Fruit fly (Drosophila melanogaster) whole organism, pupa: Measurements from ENCODE around the gene bel.

Experiments
- CG10348 ChIP-seq: fragments of 200-800 bp; sonication (Bioruptor generic); IDR thresholded peaks from 2 replicates; pipeline ENCODE4 v1.3.6; 2022; ENCODE audit warnings: missing biosample characterization, missing genetic modification characterization
- CG12605 ChIP-seq: fragments of 200-800 bp; sonication (Bioruptor generic); IDR thresholded peaks from 2 replicates; pipeline ENCODE4 v1.3.6; 2022; ENCODE audit warnings: missing biosample characterization, missing genetic modification characterization
- CG13204 ChIP-seq: fragments of 200-800 bp; sonication (Bioruptor generic); optimal IDR thresholded peaks from 2 replicates; lab custom pipeline; 2018; ENCODE audit warnings: missing biosample characterization, mild to moderate bottlenecking, missing genetic modification characterization, moderate library complexity
- CG14655 ChIP-seq: fragments of 200-800 bp; sonication (Bioruptor generic); optimal IDR thresholded peaks from 3 replicates; lab custom pipeline; 2017; ENCODE audit warnings: mild to moderate bottlenecking, missing biosample characterization, missing genetic modification reagents, missing genetic modification characterization
- CG15710 ChIP-seq: fragments of 200-800 bp; sonication (Bioruptor generic); optimal IDR thresholded peaks from 2 replicates; lab custom pipeline; 2018; ENCODE audit warnings: missing biosample characterization, mild to moderate bottlenecking, missing genetic modification characterization, moderate library complexity
- CG17806 ChIP-seq: fragments of 200-800 bp; sonication (Bioruptor generic); optimal IDR thresholded peaks from 2 replicates; lab custom pipeline; 2018; ENCODE audit warnings: missing biosample characterization, mild to moderate bottlenecking, missing genetic modification characterization, moderate library complexity
- CG32121 ChIP-seq: fragments of 200-800 bp; sonication (Bioruptor generic); IDR thresholded peaks from 2 replicates; pipeline ENCODE4 v1.3.6; 2022; ENCODE audit warnings: missing biosample characterization, missing genetic modification characterization
- CG34367 ChIP-seq: fragments of 200-800 bp; sonication (Bioruptor generic); optimal IDR thresholded peaks from 2 replicates; lab custom pipeline; 2018; ENCODE audit warnings: missing biosample characterization, mild to moderate bottlenecking, missing genetic modification characterization
- CG4496 ChIP-seq: fragments of 200-800 bp; sonication (Bioruptor generic); IDR thresholded peaks from 3 replicates; pipeline ENCODE4 v1.3.6; 2022; ENCODE audit warnings: missing biosample characterization, missing genetic modification characterization
- CG8159 ChIP-seq: fragments of 200-800 bp; sonication (Bioruptor generic); optimal IDR thresholded peaks from 3 replicates; lab custom pipeline; 2018; ENCODE audit warnings: missing biosample characterization, mild to moderate bottlenecking, missing genetic modification characterization, moderate library complexity
- CG8301 ChIP-seq: fragments of 200-800 bp; sonication (Bioruptor generic); optimal IDR thresholded peaks from 2 replicates; lab custom pipeline; 2018; ENCODE audit warnings: missing biosample characterization, mild to moderate bottlenecking, missing genetic modification characterization
- CG9948 ChIP-seq: fragments of 200-800 bp; sonication (Bioruptor generic); optimal IDR thresholded peaks from 2 replicates; lab custom pipeline; 2018; ENCODE audit warnings: missing biosample characterization, mild to moderate bottlenecking, missing genetic modification characterization, moderate library complexity
- D1 ChIP-seq: fragments of 200-800 bp; sonication (Bioruptor generic); optimal IDR thresholded peaks from 2 replicates; lab custom pipeline; 2018; ENCODE audit warnings: missing biosample characterization, mild to moderate bottlenecking, missing genetic modification characterization, moderate library complexity
- EcR ChIP-seq: fragments of 200-800 bp; sonication (Bioruptor generic); optimal IDR thresholded peaks from 3 replicates; lab custom pipeline; 2019; ENCODE audit warnings: missing biosample characterization, missing genetic modification characterization, mild to moderate bottlenecking, moderate library complexity, missing genetic modification reagents
- Ets98B ChIP-seq: fragments of 200-800 bp; sonication (Bioruptor generic); IDR thresholded peaks from 2 replicates; pipeline ENCODE4 v1.3.6; 2022; ENCODE audit warnings: missing biosample characterization, missing genetic modification characterization
- Pif1A ChIP-seq: fragments of 200-800 bp; sonication (Bioruptor generic); optimal IDR thresholded peaks from 3 replicates; lab custom pipeline; 2016; ENCODE audit warnings: missing biosample characterization, missing genetic modification characterization
- Pif1B ChIP-seq: fragments of 200-800 bp; sonication (Bioruptor generic); optimal IDR thresholded peaks from 3 replicates; lab custom pipeline; 2016; ENCODE audit warnings: missing biosample characterization, missing genetic modification characterization
- Snoo ChIP-seq: fragments of 200-800 bp; sonication (Bioruptor generic); optimal IDR thresholded peaks from 3 replicates; lab custom pipeline; 2017; ENCODE audit warnings: missing biosample characterization, mild to moderate bottlenecking, missing genetic modification characterization, inconsistent platforms
- fd96Ca ChIP-seq: fragments of 200-800 bp; sonication (Bioruptor generic); IDR thresholded peaks from 3 replicates; pipeline ENCODE4 v1.3.6; 2022; ENCODE audit warnings: missing biosample characterization, missing genetic modification characterization
- gl ChIP-seq: fragments of 200-800 bp; sonication (Bioruptor generic); optimal IDR thresholded peaks from 2 replicates; lab custom pipeline; 2018; ENCODE audit warnings: missing biosample characterization, mild to moderate bottlenecking, missing genetic modification characterization
- rn ChIP-seq: fragments of 200-800 bp; sonication (Bioruptor generic); IDR thresholded peaks from 2 replicates; pipeline ENCODE4 v1.3.6; 2022; ENCODE audit warnings: missing biosample characterization, missing genetic modification characterization

Gene bel

dm6 chr3R:8654666-8655065 is 5.9 kb downstream of the bel start, which contains the start of gene CG42489:
Gene CG42489, minus strand, starts transcription at chr3R:8654766.
- TF ChIP-seq Pif1B (GFP tag; lab: Kevin White, UChicago) (no peak), CG34367 (tag; lab: Kevin White, UChicago) (no peak), CG13204 (GFP tag; lab: Kevin White, UChicago) (no peak), CG9948 (tag; lab: Kevin White, UChicago) (no peak), EcR (GFP tag; lab: Kevin White, UChicago) (no peak), CG10348 (GFP tag; lab: Robert Waterston, UW) (no peak), CG32121 (GFP tag; lab: Robert Waterston, UW) (no peak), Snoo (tag; lab: Kevin White, UChicago) (no peak), Ets98B (GFP tag; lab: Robert Waterston, UW) (no peak), CG15710 (no peak), rn (GFP tag; lab: Robert Waterston, UW) (no peak), CG14655 (GFP tag; lab: Kevin White, UChicago) (no peak), fd96Ca (GFP tag; lab: Robert Waterston, UW) (no peak), gl (tag; lab: Kevin White, UChicago) (no peak), CG4496 (GFP tag; lab: Robert Waterston, UW) (no peak), Pif1A (GFP tag; lab: Kevin White, UChicago) (no peak), CG17806 (tag; lab: Kevin White, UChicago) (no peak), CG12605 (no peak), D1 (no peak)

- TF ChIP-seq Ets98B (GFP tag; lab: Robert Waterston, UW) (no peak), CG12605 (no peak)
- TF ChIP-seq, all 21 proteins: peak for 0
These were observed 6.5 kb downstream of the bel start for dm6 chr3R:8654058-8654457.

- no peak for TF ChIP-seq D1
- peak; percentile 54 for TF ChIP-seq CG14655 (GFP tag; lab: Kevin White, UChicago)
- TF ChIP-seq CG34367 (tag; lab: Kevin White, UChicago) = no peak
- TF ChIP-seq CG13204 (GFP tag; lab: Kevin White, UChicago) = no peak
- peak; percentile 83 for TF ChIP-seq Pif1A (GFP tag; lab: Kevin White, UChicago)
- peak; percentile 70 for TF ChIP-seq CG32121 (GFP tag; lab: Robert Waterston, UW)
- no peak for TF ChIP-seq gl (tag; lab: Kevin White, UChicago)
- peak; percentile 91 for TF ChIP-seq CG4496 (GFP tag; lab: Robert Waterston, UW)
- TF ChIP-seq rn (GFP tag; lab: Robert Waterston, UW) = peak; percentile 59; the same call in 1 of the 2 replicates
- TF ChIP-seq Snoo (tag; lab: Kevin White, UChicago) = peak; percentile 33
- TF ChIP-seq fd96Ca (GFP tag; lab: Robert Waterston, UW) = peak; percentile 69; the same call in 2 of the 3 replicates
- TF ChIP-seq EcR (GFP tag; lab: Kevin White, UChicago) = no peak
- TF ChIP-seq CG8301 (tag; lab: Kevin White, UChicago) = peak; percentile 50
- no peak; the same call in 1 of the 2 replicates for TF ChIP-seq CG12605
- TF ChIP-seq CG8159 (tag; lab: Kevin White, UChicago) = peak; percentile 38
- peak; percentile 53 for TF ChIP-seq CG15710
- peak; percentile 25 for TF ChIP-seq CG9948 (tag; lab: Kevin White, UChicago)
- TF ChIP-seq Ets98B (GFP tag; lab: Robert Waterston, UW) = peak; percentile 70
- peak; percentile 65 for TF ChIP-seq Pif1B (GFP tag; lab: Kevin White, UChicago)
- TF ChIP-seq CG10348 (GFP tag; lab: Robert Waterston, UW) = no peak
- peak; percentile 61 for TF ChIP-seq CG17806 (tag; lab: Kevin White, UChicago)
- TF ChIP-seq, all 21 proteins: peak for 14
These were observed 7.8 kb downstream of the bel start, which contains the start of the genes Sys1 and Dhod for dm6 chr3R:8652731-8653130. Gene Sys1, plus strand, starts transcription at chr3R:8652821. Gene Dhod, minus strand, starts transcription at chr3R:8652916.

dm6 chr3R:8650741-8651140 is 9.8 kb downstream of the bel start, which contains the start of the genes Mkk4 and SLIRP2:
Gene Mkk4, minus strand, starts transcription at chr3R:8650796.
Gene SLIRP2, plus strand, starts transcription at chr3R:8651084.
- TF ChIP-seq CG17806 (tag; lab: Kevin White, UChicago) = peak; percentile 99
- TF ChIP-seq CG4496 (GFP tag; lab: Robert Waterston, UW) = peak; percentile 99
- peak; percentile 99 for TF ChIP-seq CG8301 (tag; lab: Kevin White, UChicago)
- TF ChIP-seq Pif1A (GFP tag; lab: Kevin White, UChicago) = peak; percentile 99
- peak; percentile 99 for TF ChIP-seq CG8159 (tag; lab: Kevin White, UChicago)
- TF ChIP-seq CG15710 = peak; percentile 99
- peak; percentile 93 for TF ChIP-seq gl (tag; lab: Kevin White, UChicago)
- TF ChIP-seq Ets98B (GFP tag; lab: Robert Waterston, UW) = peak; percentile 99
- peak; percentile 98 for TF ChIP-seq CG12605
- TF ChIP-seq CG32121 (GFP tag; lab: Robert Waterston, UW) = peak; percentile 98
- peak; percentile 93 for TF ChIP-seq CG10348 (GFP tag; lab: Robert Waterston, UW)
- peak; percentile 99 for TF ChIP-seq Pif1B (GFP tag; lab: Kevin White, UChicago)
- TF ChIP-seq CG9948 (tag; lab: Kevin White, UChicago) = peak; percentile 98
- peak; percentile 97 for TF ChIP-seq rn (GFP tag; lab: Robert Waterston, UW)
- no peak for TF ChIP-seq CG13204 (GFP tag; lab: Kevin White, UChicago)
- no peak for TF ChIP-seq D1
- peak; percentile 99 for TF ChIP-seq fd96Ca (GFP tag; lab: Robert Waterston, UW)
- peak; percentile 97 for TF ChIP-seq Snoo (tag; lab: Kevin White, UChicago)
- TF ChIP-seq EcR (GFP tag; lab: Kevin White, UChicago) = peak; percentile 50
- TF ChIP-seq CG14655 (GFP tag; lab: Kevin White, UChicago) = peak; percentile 99
- TF ChIP-seq CG34367 (tag; lab: Kevin White, UChicago) = peak; percentile 99

- TF ChIP-seq D1 = no peak
- TF ChIP-seq CG32121 (GFP tag; lab: Robert Waterston, UW) = no peak
- no peak for TF ChIP-seq CG34367 (tag; lab: Kevin White, UChicago)
- TF ChIP-seq CG13204 (GFP tag; lab: Kevin White, UChicago) = no peak
- no peak for TF ChIP-seq gl (tag; lab: Kevin White, UChicago)
- no peak for TF ChIP-seq fd96Ca (GFP tag; lab: Robert Waterston, UW)
- no peak for TF ChIP-seq CG8159 (tag; lab: Kevin White, UChicago)
- no peak for TF ChIP-seq CG8301 (tag; lab: Kevin White, UChicago)
- no peak for TF ChIP-seq Pif1B (GFP tag; lab: Kevin White, UChicago)
- no peak for TF ChIP-seq Snoo (tag; lab: Kevin White, UChicago)
- TF ChIP-seq CG4496 (GFP tag; lab: Robert Waterston, UW) = no peak
- no peak for TF ChIP-seq rn (GFP tag; lab: Robert Waterston, UW)
- no peak for TF ChIP-seq CG15710
These were observed 14.9 kb downstream of the bel start, which contains the start of gene Cyp313b1 for dm6 chr3R:8645580-8646220. Gene Cyp313b1, minus strand, starts transcription at chr3R:8645650.
